Fruit fly (Drosophila melanogaster): ENCODE results near the gene Pglym78.

Pglym78 gene

DNA sequence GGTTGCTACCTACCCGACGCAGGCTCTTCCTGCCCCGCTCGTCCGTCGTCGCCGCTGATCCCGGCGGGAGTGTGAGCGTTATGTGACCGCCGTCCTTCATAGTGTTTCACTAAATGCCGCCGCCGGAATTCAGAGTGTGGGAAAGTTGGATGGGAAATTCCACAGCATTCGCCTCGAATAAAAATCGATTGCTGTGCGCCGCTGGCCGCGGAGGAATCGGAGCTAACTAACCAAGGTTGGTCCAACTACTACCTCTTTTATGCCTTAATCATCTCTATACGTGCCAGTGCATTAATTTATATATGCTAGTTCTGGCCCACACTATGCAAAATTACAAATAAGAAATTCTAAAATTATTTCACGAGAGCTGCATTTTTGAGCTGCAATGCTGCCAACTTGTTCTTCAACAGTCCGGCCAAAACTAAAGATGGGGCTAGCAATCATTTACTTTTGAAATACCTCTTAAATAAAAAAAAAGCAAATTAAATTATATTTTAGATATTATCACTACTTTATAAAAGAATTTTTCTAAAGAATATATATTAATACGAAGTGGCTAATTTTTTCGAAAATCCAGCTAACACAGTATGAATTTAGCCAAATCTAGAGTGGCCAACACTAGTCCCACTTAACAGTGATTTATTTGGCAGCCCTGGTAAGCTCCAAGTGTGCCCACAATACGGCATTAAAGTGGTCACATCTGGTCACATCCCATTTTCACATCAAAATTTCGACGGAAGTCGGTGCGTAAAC lies 35.5 kb upstream of the Pglym78 start, which contains the start of the genes alpha-Man-Ib and Pdhb (continued):
- TF ChIP-seq maf-S (GFP tag; optimal IDR thresholded peaks at IDR 0.05) (peak; percentile 20), ash1 (GFP tag; optimal IDR thresholded peaks at IDR 0.05) (no peak), org-1 (GFP tag; optimal IDR thresholded peaks at IDR 0.05) (peak; percentile 53), Fer3 (tag; optimal IDR thresholded peaks at IDR 0.05) (peak; percentile 78), CG10565 (GFP tag; optimal IDR thresholded peaks at IDR 0.05) (no peak), Hsf (GFP tag; optimal IDR thresholded peaks at IDR 0.05) (peak; percentile 61), pho (GFP tag; optimal IDR thresholded peaks at IDR 0.05) (peak; percentile 58), ato (GFP tag; IDR thresholded peaks at IDR 0.05; ENCODE audit: partially characterized antibody) (no peak), CG17612 (GFP tag; IDR thresholded peaks at IDR 0.05) (no peak), sima (GFP tag; optimal IDR thresholded peaks at IDR 0.05) (no peak), CG17912 (GFP tag; optimal IDR thresholded peaks at IDR 0.05) (peak; percentile 54), BEAF-32 (GFP tag; optimal IDR thresholded peaks at IDR 0.05) (peak; percentile 67), Mes4 (GFP tag; optimal IDR thresholded peaks at IDR 0.05) (no peak), Taf1 (GFP tag; IDR thresholded peaks at IDR 0.05) (peak; percentile 58), CG18764 (GFP tag; optimal IDR thresholded peaks at IDR 0.05) (peak; percentile 63), CG1529 (GFP tag; optimal IDR thresholded peaks at IDR 0.05) (no peak), CG10321 (GFP tag; IDR thresholded peaks at IDR 0.05) (no peak), CG18599 (GFP tag; optimal IDR thresholded peaks at IDR 0.05) (peak; percentile 80), NK7.1 (GFP tag; optimal IDR thresholded peaks at IDR 0.05) (no peak), Neu2 (GFP tag; optimal IDR thresholded peaks at IDR 0.05; ENCODE audit: borderline replicate concordance) (no peak), CG12942 (GFP tag; optimal IDR thresholded peaks at IDR 0.05) (peak; percentile 83), CG13287 (GFP tag; IDR thresholded peaks at IDR 0.05; ENCODE audit: partially characterized antibody) (peak; percentile 56), CG13775 (GFP tag; optimal IDR thresholded peaks at IDR 0.05) (peak; percentile 89), chif (GFP tag; optimal IDR thresholded peaks at IDR 0.05) (peak; percentile 41 to 49), cwo (GFP tag; optimal IDR thresholded peaks at IDR 0.05) (peak; percentile 25), CG7786 (GFP tag; optimal IDR thresholded peaks at IDR 0.05) (no peak), Sox102F (GFP tag; optimal IDR thresholded peaks at IDR 0.05) (no peak), Camta (GFP tag; optimal IDR thresholded peaks at IDR 0.05) (peak; percentile 5), Myb (GFP tag; optimal IDR thresholded peaks at IDR 0.05) (peak; percentile 40), CG11085 (GFP tag; IDR thresholded peaks at IDR 0.05) (peak; percentile 81), zen (tag; optimal IDR thresholded peaks at IDR 0.05) (peak; percentile 82), CG5953 (GFP tag; IDR thresholded peaks at IDR 0.05) (0 out of 2 replicates have a peak, but pooled peaks have one; percentile 5), Spps (tag; optimal IDR thresholded peaks at IDR 0.05) (peak; percentile 42), Blimp-1 (GFP tag; optimal IDR thresholded peaks at IDR 0.05) (no peak), zfh2 (GFP tag; optimal IDR thresholded peaks at IDR 0.05) (peak; percentile 80), CG11504 (tag; optimal IDR thresholded peaks at IDR 0.05) (no peak), Med (GFP tag) (peak; percentile 90), Atf6 (GFP tag; IDR thresholded peaks at IDR 0.05) (peak; percentile 57; the same call in 1 of the 2 replicates), Ptx1 (GFP tag; IDR thresholded peaks at IDR 0.05) (peak; percentile 92), CG8388 (GFP tag; optimal IDR thresholded peaks at IDR 0.05) (peak; percentile 67), her (GFP tag; optimal IDR thresholded peaks at IDR 0.05) (peak; percentile 16), CG4328 (GFP tag; optimal IDR thresholded peaks at IDR 0.05) (peak; percentile 71), vfl (GFP tag; optimal IDR thresholded peaks at IDR 0.05) (peak; percentile 26), knrl (GFP tag; IDR thresholded peaks at IDR 0.05; ENCODE audit: partially characterized antibody) (peak; percentile 66; the same call in 1 of the 3 replicates), CG11723 (GFP tag; optimal IDR thresholded peaks at IDR 0.05) (peak; percentile 24), CG33213 (GFP tag; optimal IDR thresholded peaks at IDR 0.05) (peak; percentile 2), Lpt (GFP tag; optimal IDR thresholded peaks at IDR 0.05) (no peak), Hand (GFP tag; optimal IDR thresholded peaks at IDR 0.05) (no peak), CG15696 (tag; optimal IDR thresholded peaks at IDR 0.05) (peak; percentile 81)

Data from whole organism, embryonic.